Fruit fly (Drosophila melanogaster) whole organism, embryonic: ENCODE measurements around the gene Dph5.

Experiments used
- Atf6 ChIP-seq: fragments of 200-800 bp; sonication (Bioruptor generic); IDR thresholded peaks from 2 replicates; pipeline ENCODE4 v1.3.6; 2022; ENCODE audit warnings: missing biosample characterization, missing genetic modification characterization
- Bgb ChIP-seq: fragments of 200-800 bp; sonication (Bioruptor generic); IDR thresholded peaks from 2 replicates; pipeline ENCODE4 v1.3.6; 2022; ENCODE audit warnings: missing biosample characterization, missing genetic modification characterization; ENCODE audit not compliant: partially characterized antibody
- CG10267 ChIP-seq: fragments of 200-800 bp; sonication (Bioruptor generic); optimal IDR thresholded peaks from 2 replicates; lab custom pipeline; 2018; ENCODE audit warnings: missing biosample characterization, mild to moderate bottlenecking, missing genetic modification characterization, moderate library complexity
- CG10462 ChIP-seq: fragments of 200-800 bp; sonication (Bioruptor generic); optimal IDR thresholded peaks from 2 replicates; lab custom pipeline; 2016; ENCODE audit warnings: missing biosample characterization, missing genetic modification characterization
- CG10654 ChIP-seq: fragments of 200-800 bp; sonication (Bioruptor generic); optimal IDR thresholded peaks from 2 replicates; lab custom pipeline; 2016; ENCODE audit warnings: missing biosample characterization, missing genetic modification characterization
- CG10979 ChIP-seq: fragments of 200-800 bp; sonication (Bioruptor generic); optimal IDR thresholded peaks from 2 replicates; lab custom pipeline; 2018; ENCODE audit warnings: missing biosample characterization, mild to moderate bottlenecking, missing genetic modification characterization, moderate library complexity
- CG12744 ChIP-seq: fragments of 200-800 bp; sonication (Bioruptor generic); optimal IDR thresholded peaks from 2 replicates; lab custom pipeline; 2016; ENCODE audit warnings: missing biosample characterization, missing genetic modification characterization
- CG13123 ChIP-seq: fragments of 200-800 bp; sonication (Bioruptor generic); optimal IDR thresholded peaks from 2 replicates; lab custom pipeline; 2016; ENCODE audit warnings: missing biosample characterization, missing genetic modification characterization
- CG1603 ChIP-seq: fragments of 200-800 bp; sonication (Bioruptor generic); optimal IDR thresholded peaks from 2 replicates; lab custom pipeline; 2019; ENCODE audit warnings: missing biosample characterization, mild to moderate bottlenecking, missing genetic modification characterization, moderate library complexity
- CG2712 ChIP-seq: fragments of 200-800 bp; optimal IDR thresholded peaks from 3 replicates; lab custom pipeline; 2019; ENCODE audit warnings: missing biosample characterization, mild to moderate bottlenecking, missing genetic modification characterization, moderate library complexity
- CG31365 ChIP-seq: fragments of 200-800 bp; sonication (Bioruptor generic); optimal IDR thresholded peaks from 2 replicates; lab custom pipeline; 2018; ENCODE audit warnings: missing biosample characterization, mild to moderate bottlenecking, missing genetic modification characterization
- CG3163 ChIP-seq: fragments of 200-800 bp; sonication (Bioruptor generic); optimal IDR thresholded peaks from 3 replicates; lab custom pipeline; 2016; ENCODE audit warnings: missing biosample characterization, missing genetic modification characterization
- CG3281 ChIP-seq: fragments of 200-800 bp; sonication (Bioruptor generic); optimal IDR thresholded peaks from 3 replicates; lab custom pipeline; 2017; ENCODE audit warnings: missing biosample characterization, mild to moderate bottlenecking, missing genetic modification characterization
- CG42726 ChIP-seq: fragments of 200-800 bp; sonication (Bioruptor generic); IDR thresholded peaks from 2 replicates; pipeline ENCODE4 v1.3.6; 2022; ENCODE audit warnings: missing biosample characterization, missing genetic modification characterization; ENCODE audit not compliant: partially characterized antibody
- CG4404 ChIP-seq: fragments of 200-800 bp; sonication (Bioruptor generic); IDR thresholded peaks from 2 replicates; pipeline ENCODE4 v1.3.6; 2022; ENCODE audit warnings: missing biosample characterization, missing genetic modification characterization
- CG7372 ChIP-seq: fragments of 200-800 bp; sonication (Bioruptor generic); IDR thresholded peaks from 2 replicates; pipeline ENCODE4 v1.3.6; 2022; ENCODE audit warnings: missing biosample characterization, missing genetic modification characterization
- CG8281 ChIP-seq: fragments of 200-800 bp; sonication (Bioruptor generic); optimal IDR thresholded peaks from 2 replicates; lab custom pipeline; 2018; ENCODE audit warnings: missing biosample characterization, mild to moderate bottlenecking, missing genetic modification characterization, moderate library complexity
- CG8478 ChIP-seq: fragments of >200 bp; optimal IDR thresholded peaks from 2 replicates; lab custom pipeline; 2018
- CG9437 ChIP-seq: fragments of 200-800 bp; sonication (Bioruptor generic); optimal IDR thresholded peaks from 2 replicates; lab custom pipeline; 2018; ENCODE audit warnings: missing biosample characterization, mild to moderate bottlenecking, missing genetic modification characterization
- CG9797 ChIP-seq: fragments of 200-800 bp; sonication (Bioruptor generic); optimal IDR thresholded peaks from 3 replicates; lab custom pipeline; 2018; ENCODE audit warnings: missing biosample characterization, mild to moderate bottlenecking, missing genetic modification characterization
- CG9876 ChIP-seq: fragments of 200-800 bp; sonication (Bioruptor generic); optimal IDR thresholded peaks from 2 replicates; lab custom pipeline; 2016; ENCODE audit warnings: missing biosample characterization, missing genetic modification characterization
- CoRest ChIP-seq: fragments of 200-800 bp; sonication (Bioruptor generic); optimal IDR thresholded peaks from 3 replicates; lab custom pipeline; 2018; ENCODE audit warnings: missing biosample characterization, mild to moderate bottlenecking, missing genetic modification characterization, moderate library complexity
- D19B ChIP-seq: fragments of 200-800 bp; sonication (Bioruptor generic); optimal IDR thresholded peaks from 2 replicates; lab custom pipeline; 2017; ENCODE audit warnings: missing biosample characterization, mild to moderate bottlenecking, missing genetic modification characterization
- NFAT ChIP-seq: fragments of 200-800 bp; sonication (Bioruptor generic); IDR thresholded peaks from 2 replicates; pipeline ENCODE4 v1.3.6; 2022; ENCODE audit warnings: missing biosample characterization, missing genetic modification characterization
- Neu2 ChIP-seq: fragments of 200-800 bp; sonication (Bioruptor generic); optimal IDR thresholded peaks from 3 replicates; lab custom pipeline; 2016; ENCODE audit warnings: missing biosample characterization, missing genetic modification characterization, borderline replicate concordance
- Oli ChIP-seq: fragments of 200-800 bp; sonication (Bioruptor generic); optimal IDR thresholded peaks from 2 replicates; lab custom pipeline; 2018; ENCODE audit warnings: missing biosample characterization, mild to moderate bottlenecking, missing genetic modification characterization, moderate library complexity
- Opbp ChIP-seq: fragments of 200-800 bp; sonication (Bioruptor generic); IDR thresholded peaks from 3 replicates; pipeline ENCODE4 v1.3.6; 2022; ENCODE audit warnings: missing biosample characterization, missing genetic modification characterization; ENCODE audit not compliant: partially characterized antibody
- Optix ChIP-seq: fragments of 200-800 bp; sonication (Bioruptor generic); IDR thresholded peaks from 3 replicates; pipeline ENCODE4 v1.3.6; 2022; ENCODE audit warnings: missing biosample characterization, missing genetic modification characterization
- Poxn ChIP-seq: fragments of 200-800 bp; sonication (Bioruptor generic); IDR thresholded peaks from 2 replicates; pipeline ENCODE4 v1.3.6; 2022; ENCODE audit warnings: missing biosample characterization, missing genetic modification characterization
- Ptx1 ChIP-seq: fragments of 200-800 bp; sonication (Bioruptor generic); IDR thresholded peaks from 2 replicates; pipeline ENCODE4 v1.3.6; 2022; ENCODE audit warnings: missing biosample characterization, missing genetic modification characterization
- Rx ChIP-seq: fragments of 200-800 bp; sonication (Bioruptor generic); IDR thresholded peaks from 2 replicates; pipeline ENCODE4 v1.3.6; 2022; ENCODE audit warnings: missing biosample characterization, missing genetic modification characterization
- bab2 ChIP-seq: fragments of 200-800 bp; sonication (Bioruptor generic); optimal IDR thresholded peaks from 2 replicates; lab custom pipeline; 2016; ENCODE audit warnings: missing biosample characterization, missing genetic modification characterization
- bsh ChIP-seq, 2 experiments: fragments of 200-800 bp; sonication (Bioruptor generic); optimal IDR thresholded peaks; 2 replicates each; lab custom pipeline; 2017 to 2018; ENCODE audit warnings: mild to moderate bottlenecking in 2 of 2, missing biosample characterization in 2 of 2, missing genetic modification characterization in 2 of 2, moderate library complexity in 1 of 2
- chinmo ChIP-seq: fragments of 200-800 bp; sonication (Bioruptor generic); IDR thresholded peaks from 4 replicates; pipeline ENCODE4 v1.3.6; 2022; ENCODE audit warnings: missing biosample characterization, missing genetic modification characterization; ENCODE audit not compliant: partially characterized antibody
- cwo ChIP-seq: fragments of 200-800 bp; sonication (Bioruptor generic); optimal IDR thresholded peaks from 3 replicates; lab custom pipeline; 2017; ENCODE audit warnings: missing biosample characterization, missing genetic modification characterization, mild to moderate bottlenecking, moderate library complexity, missing genetic modification reagents
- da ChIP-seq: fragments of 200-800 bp; sonication (Bioruptor generic); optimal IDR thresholded peaks from 2 replicates; lab custom pipeline; 2016; ENCODE audit warnings: missing biosample characterization, missing genetic modification characterization
- emc ChIP-seq: fragments of 200-800 bp; sonication (Bioruptor generic); optimal IDR thresholded peaks from 2 replicates; lab custom pipeline; 2016; ENCODE audit warnings: missing biosample characterization, missing genetic modification characterization
- fd3F ChIP-seq: fragments of 200-800 bp; sonication (Bioruptor generic); optimal IDR thresholded peaks from 2 replicates; lab custom pipeline; 2018; ENCODE audit warnings: missing biosample characterization, mild to moderate bottlenecking, missing genetic modification characterization, moderate library complexity
- gfzf ChIP-seq: fragments of 200-800 bp; sonication (Bioruptor generic); optimal IDR thresholded peaks from 2 replicates; lab custom pipeline; 2016; ENCODE audit warnings: missing biosample characterization, mild to moderate bottlenecking, missing genetic modification characterization, moderate library complexity
- grau ChIP-seq: fragments of 200-800 bp; optimal IDR thresholded peaks from 3 replicates; lab custom pipeline; 2019; ENCODE audit warnings: missing biosample characterization, mild to moderate bottlenecking, missing genetic modification characterization, moderate library complexity
- ken ChIP-seq: fragments of 200-800 bp; sonication (Bioruptor generic); IDR thresholded peaks from 3 replicates; pipeline ENCODE4 v1.3.6; 2022; ENCODE audit warnings: missing biosample characterization, missing genetic modification characterization
- knrl ChIP-seq: fragments of 200-800 bp; sonication (Bioruptor generic); IDR thresholded peaks from 3 replicates; pipeline ENCODE4 v1.3.6; 2022; ENCODE audit warnings: missing biosample characterization, missing genetic modification characterization; ENCODE audit not compliant: partially characterized antibody
- phol ChIP-seq: fragments of 200-800 bp; sonication (Bioruptor generic); optimal IDR thresholded peaks from 3 replicates; lab custom pipeline; 2018; ENCODE audit warnings: missing biosample characterization, mild to moderate bottlenecking, missing genetic modification characterization, moderate library complexity
- schlank ChIP-seq: fragments of 200-800 bp; sonication (Bioruptor generic); optimal IDR thresholded peaks from 2 replicates; lab custom pipeline; 2018; ENCODE audit warnings: missing biosample characterization, mild to moderate bottlenecking, missing genetic modification characterization
- shn ChIP-seq: fragments of 200-800 bp; sonication (Bioruptor generic); optimal IDR thresholded peaks from 3 replicates; lab custom pipeline; 2016; ENCODE audit warnings: missing biosample characterization, missing genetic modification characterization
- slou ChIP-seq: fragments of 200-800 bp; sonication (Bioruptor generic); optimal IDR thresholded peaks from 3 replicates; lab custom pipeline; 2016; ENCODE audit warnings: missing biosample characterization, missing genetic modification characterization
- trh ChIP-seq: fragments of 200-800 bp; sonication (Bioruptor generic); optimal IDR thresholded peaks from 2 replicates; lab custom pipeline; 2016; ENCODE audit warnings: missing biosample characterization, missing genetic modification characterization
- twi ChIP-seq: fragments of 200-800 bp; optimal IDR thresholded peaks from 2 replicates; lab custom pipeline; 2019; ENCODE audit warnings: missing biosample characterization, mild to moderate bottlenecking, missing genetic modification characterization, moderate library complexity
- unpg ChIP-seq: fragments of 200-800 bp; sonication (Bioruptor generic); optimal IDR thresholded peaks from 3 replicates; lab custom pipeline; 2018; ENCODE audit warnings: missing biosample characterization, mild to moderate bottlenecking, missing genetic modification characterization, moderate library complexity
- wdn ChIP-seq: fragments of 200-800 bp; sonication (Bioruptor generic); IDR thresholded peaks from 2 replicates; pipeline ENCODE4 v1.3.6; 2022; ENCODE audit warnings: missing biosample characterization, missing genetic modification characterization

Dph5 gene

DNA sequence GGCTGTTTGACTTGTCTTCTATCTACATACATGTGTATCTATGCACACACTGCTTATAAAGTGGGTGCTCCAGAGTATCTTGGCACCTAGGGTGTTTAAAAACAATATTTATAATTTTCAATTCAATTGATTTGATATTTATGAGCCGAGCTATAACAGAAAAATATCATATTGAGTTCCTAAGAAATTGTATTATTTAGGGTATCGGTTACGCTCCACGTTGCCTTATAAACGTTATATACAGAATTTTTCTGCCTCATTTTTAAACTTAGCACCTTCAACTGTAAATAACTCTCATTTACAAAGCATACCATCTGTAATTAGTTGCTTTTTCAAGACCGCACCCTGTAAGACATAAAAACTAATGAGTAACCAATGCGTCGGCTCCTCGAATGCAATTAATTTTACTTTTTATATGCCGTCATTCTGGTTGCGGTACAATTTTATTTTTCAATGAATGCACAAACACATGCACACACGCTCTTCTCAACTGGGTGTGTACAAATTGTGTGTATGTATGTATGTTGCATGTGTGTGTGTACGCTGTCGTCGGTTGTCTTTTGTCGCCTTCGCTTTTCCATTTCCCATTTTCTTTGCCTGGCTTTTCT, 7.7 kb upstream of the Dph5 start (continued):
- peak; percentile 86 for TF ChIP-seq CG10979 (tag; lab: Kevin White, UChicago)
- no peak for TF ChIP-seq Neu2 (GFP tag; lab: Kevin White, UChicago)
- peak; percentile 82 for TF ChIP-seq Oli
- TF ChIP-seq Atf6 (GFP tag; lab: Robert Waterston, UW): no peak
- no peak for TF ChIP-seq gfzf (GFP tag; lab: Kevin White, UChicago)
- TF ChIP-seq D19B (GFP tag; lab: Kevin White, UChicago): peak; percentile 89
- peak; percentile 69 for TF ChIP-seq grau (tag; lab: Kevin White, UChicago)
- 0 out of 3 replicates have a peak, but pooled peaks have one; percentile 55 for TF ChIP-seq ken
- peak; percentile 70 for TF ChIP-seq CG9437 (GFP tag; lab: Kevin White, UChicago)
- TF ChIP-seq NFAT (GFP tag; lab: Robert Waterston, UW): no peak
- peak; percentile 22 for TF ChIP-seq trh (GFP tag; lab: Kevin White, UChicago)
- TF ChIP-seq bsh (GFP tag; optimal IDR thresholded peaks at IDR 0.05; lab: Kevin White, UChicago): peak; percentile 50 to 70
- no peak for TF ChIP-seq CG31365 (tag; lab: Kevin White, UChicago)
- no peak for TF ChIP-seq cwo (GFP tag; lab: Kevin White, UChicago)
- no peak for TF ChIP-seq CG9876 (GFP tag; lab: Kevin White, UChicago)
- TF ChIP-seq CG9797 (GFP tag; lab: Kevin White, UChicago): no peak
- TF ChIP-seq CG2712 (tag; lab: Kevin White, UChicago): peak; percentile 83
- TF ChIP-seq twi: peak; percentile 63
- no peak for TF ChIP-seq CG4404
- no peak for TF ChIP-seq Rx (GFP tag; lab: Robert Waterston, UW)
- peak; percentile 51 for TF ChIP-seq bab2 (GFP tag; lab: Kevin White, UChicago)
- TF ChIP-seq CG10267 (tag; lab: Kevin White, UChicago): peak; percentile 65
- TF ChIP-seq schlank (tag; lab: Kevin White, UChicago): no peak
- no peak for TF ChIP-seq CG8478 (lab: Kevin White, UChicago)
- peak; percentile 11 for TF ChIP-seq fd3F
- no peak for TF ChIP-seq CG42726 (GFP tag; lab: Robert Waterston, UW)
- no peak for TF ChIP-seq CG8281
- no peak for TF ChIP-seq Bgb (GFP tag; lab: Robert Waterston, UW)
- peak; percentile 29 for TF ChIP-seq CG10462 (GFP tag; lab: Kevin White, UChicago)
- TF ChIP-seq shn: peak; percentile 52
- no peak for TF ChIP-seq CG7372 (GFP tag; lab: Robert Waterston, UW)
- no peak for TF ChIP-seq Optix
- TF ChIP-seq CG10654 (GFP tag; lab: Kevin White, UChicago): peak; percentile 42
- TF ChIP-seq chinmo (GFP tag; lab: Robert Waterston, UW): peak; percentile 51; the same call in 1 of the 4 replicates
- no peak for TF ChIP-seq slou
- TF ChIP-seq Poxn (GFP tag; lab: Robert Waterston, UW): no peak
- no peak for TF ChIP-seq CG3163 (GFP tag; lab: Kevin White, UChicago)
- peak; percentile 18 for TF ChIP-seq CG13123 (GFP tag; lab: Kevin White, UChicago)
- no peak for TF ChIP-seq Opbp
- TF ChIP-seq CG12744: no peak
- no peak for TF ChIP-seq CG3281 (GFP tag; lab: Kevin White, UChicago)
- peak; percentile 36 for TF ChIP-seq CG1603 (tag; lab: Kevin White, UChicago)
- TF ChIP-seq knrl: no peak
- peak; percentile 47 for TF ChIP-seq unpg (GFP tag; lab: Kevin White, UChicago)
- no peak for TF ChIP-seq da
- no peak; the same call in 1 of the 2 replicates for TF ChIP-seq Ptx1 (GFP tag; lab: Robert Waterston, UW)
- peak; percentile 84 for TF ChIP-seq phol (tag; lab: Kevin White, UChicago)
- no peak for TF ChIP-seq wdn
- no peak for TF ChIP-seq emc (GFP tag; lab: Kevin White, UChicago)
- peak; percentile 72 for TF ChIP-seq CoRest (tag; lab: Kevin White, UChicago)
